Worm (Caenorhabditis elegans): Measurements from ENCODE around the gene eef-1G.
A peak's percentile ranks its signal among the peaks of the same experiment; 100 is the strongest.

Gene eef-1G

DNA sequence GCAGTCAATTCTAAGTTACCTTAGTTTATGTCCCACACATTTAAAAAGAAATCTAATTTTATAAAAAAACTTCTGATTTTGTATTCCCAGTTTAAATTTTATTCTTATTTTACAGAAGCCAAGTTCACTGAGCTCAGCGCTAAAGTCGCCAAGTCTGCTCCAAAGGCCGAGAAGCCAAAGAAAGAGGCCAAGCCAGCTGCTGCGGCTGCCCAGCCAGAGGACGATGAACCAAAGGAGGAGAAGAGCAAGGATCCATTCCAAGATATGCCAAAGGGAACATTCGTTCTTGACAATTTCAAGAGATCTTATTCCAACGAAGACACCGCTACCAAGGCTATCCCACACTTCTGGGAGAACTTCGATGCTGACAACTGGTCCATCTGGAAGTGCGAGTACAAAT, 1.4 kb downstream of the eef-1G start (continued):
- no peak for TF ChIP-seq snpc-1.1 (tag; optimal IDR thresholded peaks at IDR 0.05; ENCODE audit: insufficient read depth)
- no peak for TF ChIP-seq bed-1 (GFP tag; IDR thresholded peaks at IDR 0.05)
- TF ChIP-seq madf-8 (GFP tag; conservative IDR thresholded peaks at IDR 0.05) = no peak
- TF ChIP-seq ZK185.1 (tag; optimal IDR thresholded peaks at IDR 0.05; ENCODE audit: poor library complexity, severe bottlenecking) = no peak
- no peak for TF ChIP-seq ztf-6 (GFP tag; IDR thresholded peaks at IDR 0.05)
- no peak for TF ChIP-seq dpff-1 (tag; optimal IDR thresholded peaks at IDR 0.05)
- no peak; the same call in 1 of the 2 replicates for TF ChIP-seq hmg-1.2 (GFP tag; IDR thresholded peaks at IDR 0.05)
- no peak for TF ChIP-seq B0261.1 (tag; optimal IDR thresholded peaks at IDR 0.05)
- no peak for TF ChIP-seq lin-54 (GFP tag; optimal IDR thresholded peaks at IDR 0.05)
- TF ChIP-seq mcd-1 (GFP tag; IDR thresholded peaks at IDR 0.05) = peak; percentile 56
- TF ChIP-seq efl-1 (GFP tag; optimal IDR thresholded peaks at IDR 0.05) = no peak
- TF ChIP-seq nfya-1 (tag; optimal IDR thresholded peaks at IDR 0.05; ENCODE audit: borderline replicate concordance, insufficient read depth) = no peak
- TF ChIP-seq ceh-40 (GFP tag; IDR thresholded peaks at IDR 0.05) = no peak
- TF ChIP-seq akir-1 (GFP tag; optimal IDR thresholded peaks at IDR 0.05) = no peak
- no peak for TF ChIP-seq let-607 (tag; optimal IDR thresholded peaks at IDR 0.05)
- no peak for TF ChIP-seq ets-4 (GFP tag; optimal IDR thresholded peaks at IDR 0.05)
- TF ChIP-seq Y56A3A.18 (GFP tag; IDR thresholded peaks at IDR 0.05) = no peak
- TF ChIP-seq tbx-9 (tag; optimal IDR thresholded peaks at IDR 0.05; ENCODE audit: borderline replicate concordance) = no peak
- no peak for TF ChIP-seq dox-1 (GFP tag; IDR thresholded peaks at IDR 0.05)
- TF ChIP-seq madf-3 (GFP tag; IDR thresholded peaks at IDR 0.05) = peak; percentile 14; the same call in 1 of the 2 replicates
- peak; percentile 37 for TF ChIP-seq chd-7 (tag; optimal IDR thresholded peaks at IDR 0.05)
- TF ChIP-seq nhr-179 (tag; optimal IDR thresholded peaks at IDR 0.05) = no peak
- no peak for TF ChIP-seq bed-2 (GFP tag; IDR thresholded peaks at IDR 0.05)
- no peak for TF ChIP-seq sdz-38 (tag; optimal IDR thresholded peaks at IDR 0.05)
- TF ChIP-seq xnd-1 (tag; optimal IDR thresholded peaks at IDR 0.05) = no peak
- no peak for TF ChIP-seq F57A8.1 (GFP tag; optimal IDR thresholded peaks at IDR 0.05)
- peak; percentile 8 for TF ChIP-seq repo-1 (tag; optimal IDR thresholded peaks at IDR 0.05)
- no peak for TF ChIP-seq Y53G8AR.9 (GFP tag; conservative IDR thresholded peaks at IDR 0.05)
- 0 out of 2 replicates have a peak, but pooled peaks have one; percentile 23 for TF ChIP-seq nfyb-1 (GFP tag; IDR thresholded peaks at IDR 0.05)
- no peak for TF ChIP-seq ztf-3 (GFP tag; optimal IDR thresholded peaks at IDR 0.05)
- TF ChIP-seq Y53F4B.3 (GFP tag; IDR thresholded peaks at IDR 0.05) = no peak
- TF ChIP-seq somi-1 (GFP tag; optimal IDR thresholded peaks at IDR 0.05) = no peak
- no peak for TF ChIP-seq ceh-79 (tag; optimal IDR thresholded peaks at IDR 0.05)
- TF ChIP-seq B0019.2 (GFP tag; conservative IDR thresholded peaks at IDR 0.05) = no peak

ce11 chrV:10967594-10968273, 2.2 kb downstream of the eef-1G start:
- peak; percentile 24 for TF ChIP-seq athp-1 (tag; optimal IDR thresholded peaks at IDR 0.05)
- TF ChIP-seq nhr-179 (tag; optimal IDR thresholded peaks at IDR 0.05) = no peak
- TF ChIP-seq attf-5 (GFP tag; optimal IDR thresholded peaks at IDR 0.05) = peak; percentile 24
- no peak for TF ChIP-seq lag-1 (GFP tag; IDR thresholded peaks at IDR 0.05)
- no peak for TF ChIP-seq Y53F4B.3 (GFP tag; IDR thresholded peaks at IDR 0.05)
- TF ChIP-seq madf-3 (GFP tag; IDR thresholded peaks at IDR 0.05) = 0 out of 2 replicates have a peak, but pooled peaks have one; percentile 15
- peak; percentile 51 for TF ChIP-seq unc-130 (GFP tag; optimal IDR thresholded peaks at IDR 0.05)
- no peak for TF ChIP-seq cebp-2 (GFP tag; IDR thresholded peaks at IDR 0.05)
- TF ChIP-seq K12H6.12 (tag; optimal IDR thresholded peaks at IDR 0.05) = no peak
- peak; percentile 43 for TF ChIP-seq hrde-1 (tag; optimal IDR thresholded peaks at IDR 0.05; ENCODE audit: borderline replicate concordance)
- TF ChIP-seq ama-1 (optimal IDR thresholded peaks at IDR 0.05) = no peak
- peak in 1 of 2 experiments; percentile 92 for TF ChIP-seq ama-1 (GFP tag; optimal IDR thresholded peaks at IDR 0.05)
- no peak for TF ChIP-seq sea-2 (GFP tag; IDR thresholded peaks at IDR 0.05)
- TF ChIP-seq D2030.7 (GFP tag; IDR thresholded peaks at IDR 0.05) = 0 out of 2 replicates have a peak, but pooled peaks have one; percentile 11
- TF ChIP-seq madf-10 (tag; optimal IDR thresholded peaks at IDR 0.05) = no peak
- TF ChIP-seq ccch-3 (GFP tag; optimal IDR thresholded peaks at IDR 0.05) = no peak
- peak; percentile 98 to 99 for TF ChIP-seq let-607 (tag; optimal IDR thresholded peaks at IDR 0.05)
- 0 out of 2 replicates have a peak, but pooled peaks have one; percentile 13 for TF ChIP-seq attf-6 (GFP tag; IDR thresholded peaks at IDR 0.05)
- no peak for TF ChIP-seq mes-4 (tag; optimal IDR thresholded peaks at IDR 0.05)

All from whole organism, young adult.